Fruit fly (Drosophila melanogaster): Measurements from ENCODE around the gene CG13033.

Gene CG13033

dm6 chr3L:16581201-16581705 lies 35.8 kb upstream of the CG13033 start, which contains the start of gene Smn (continued):
- TF ChIP-seq CG3919 (GFP tag; optimal IDR thresholded peaks at IDR 0.05), result peak; percentile 61
- TF ChIP-seq fd59A (GFP tag; optimal IDR thresholded peaks at IDR 0.05), result peak; percentile 32
- TF ChIP-seq Sox14 (GFP tag; optimal IDR thresholded peaks at IDR 0.05), result peak; percentile 54
- peak; percentile 36 for TF ChIP-seq Blimp-1 (GFP tag; optimal IDR thresholded peaks at IDR 0.05)
- TF ChIP-seq Ets96B (tag; optimal IDR thresholded peaks at IDR 0.05), result peak; percentile 40
- peak; percentile 69 for TF ChIP-seq Met (GFP tag; optimal IDR thresholded peaks at IDR 0.05)
- TF ChIP-seq achi (GFP tag; optimal IDR thresholded peaks at IDR 0.05), result peak; percentile 57
- no peak for TF ChIP-seq CG11294 (GFP tag; IDR thresholded peaks at IDR 0.05)
- no peak for TF ChIP-seq CG1621 (tag; optimal IDR thresholded peaks at IDR 0.05)
- no peak for TF ChIP-seq svp (GFP tag)
- TF ChIP-seq pdm3 (GFP tag; optimal IDR thresholded peaks at IDR 0.05), result peak; percentile 72
- TF ChIP-seq CG15336 (GFP tag; IDR thresholded peaks at IDR 0.05), result no peak
- TF ChIP-seq Sox15 (GFP tag; optimal IDR thresholded peaks at IDR 0.05), result peak; percentile 33
- TF ChIP-seq dsx (GFP tag; optimal IDR thresholded peaks at IDR 0.05; ENCODE audit: poor library complexity, severe bottlenecking), result no peak
- peak; percentile 2 for TF ChIP-seq CG6808 (GFP tag; optimal IDR thresholded peaks at IDR 0.05)
- no peak; the same call in 1 of the 3 replicates for TF ChIP-seq CG8119 (GFP tag; IDR thresholded peaks at IDR 0.05)
- TF ChIP-seq CG7368 (GFP tag; optimal IDR thresholded peaks at IDR 0.05), result peak; percentile 51
- peak; percentile 38 for TF ChIP-seq Lpt (GFP tag; optimal IDR thresholded peaks at IDR 0.05)
- TF ChIP-seq Smox (GFP tag; optimal IDR thresholded peaks at IDR 0.05), result peak; percentile 60
- TF ChIP-seq spab (GFP tag; optimal IDR thresholded peaks at IDR 0.05), result no peak
- no peak for TF ChIP-seq CG4318 (GFP tag; optimal IDR thresholded peaks at IDR 0.05)
- TF ChIP-seq cyc (GFP tag; optimal IDR thresholded peaks at IDR 0.05), result peak; percentile 71
- no peak for TF ChIP-seq CG9139 (GFP tag; optimal IDR thresholded peaks at IDR 0.05)

dm6 chr3L:16580049-16580448 lies 34.6 kb upstream of the CG13033 start, which contains the start of gene nxf2:
TSS of gene nxf2 (minus strand) at chr3L:16580306.
- TF ChIP-seq CG10631 (GFP tag; optimal IDR thresholded peaks at IDR 0.05), result no peak
- TF ChIP-seq topi (GFP tag; optimal IDR thresholded peaks at IDR 0.05), result no peak
- no peak for TF ChIP-seq CG8119 (GFP tag; IDR thresholded peaks at IDR 0.05)
- TF ChIP-seq CG6163 (GFP tag; IDR thresholded peaks at IDR 0.05), result no peak

- TF ChIP-seq OdsH (GFP tag; optimal IDR thresholded peaks at IDR 0.05), result no peak
- TF ChIP-seq spab (GFP tag; optimal IDR thresholded peaks at IDR 0.05), result no peak
- TF ChIP-seq CG3032 (tag; optimal IDR thresholded peaks at IDR 0.05), result peak; percentile 29
- TF ChIP-seq dsx (GFP tag; optimal IDR thresholded peaks at IDR 0.05; ENCODE audit: poor library complexity, severe bottlenecking), result peak; percentile 7
- TF ChIP-seq lz (GFP tag; optimal IDR thresholded peaks at IDR 0.05), result peak; percentile 16
- no peak for TF ChIP-seq fd59A (GFP tag; optimal IDR thresholded peaks at IDR 0.05)
- TF ChIP-seq CG11762 (GFP tag; optimal IDR thresholded peaks at IDR 0.05; ENCODE audit: insufficient read depth), result no peak
- no peak for TF ChIP-seq CG11902 (GFP tag; optimal IDR thresholded peaks at IDR 0.05)
- TF ChIP-seq Gug (GFP tag; IDR thresholded peaks at IDR 0.05), result no peak
- no peak for TF ChIP-seq CG3919 (GFP tag; optimal IDR thresholded peaks at IDR 0.05)
- no peak for TF ChIP-seq Eip75B (GFP tag; optimal IDR thresholded peaks at IDR 0.05)
- peak; percentile 22 for TF ChIP-seq Sox14 (GFP tag; optimal IDR thresholded peaks at IDR 0.05)
- no peak for TF ChIP-seq CG9139 (GFP tag; optimal IDR thresholded peaks at IDR 0.05)
- no peak for TF ChIP-seq Sox102F (GFP tag; optimal IDR thresholded peaks at IDR 0.05)
- TF ChIP-seq CG32006 (GFP tag; optimal IDR thresholded peaks at IDR 0.05), result no peak
- TF ChIP-seq eg (GFP tag; IDR thresholded peaks at IDR 0.05), result no peak
- peak; percentile 20 for TF ChIP-seq esn (GFP tag; optimal IDR thresholded peaks at IDR 0.05)
- peak in 1 of 2 experiments; percentile 0 for TF ChIP-seq ss (GFP tag; optimal IDR thresholded peaks at IDR 0.05)
- TF ChIP-seq fd85E (GFP tag; optimal IDR thresholded peaks at IDR 0.05), result no peak
- TF ChIP-seq Eip78C (GFP tag), result peak; percentile 76
- TF ChIP-seq CG4318 (GFP tag; optimal IDR thresholded peaks at IDR 0.05), result no peak
Measured at dm6 chr3L:16574307-16574946, 29.0 kb upstream of the CG13033 start, which contains the start of gene mbf1. TSS of gene mbf1 (plus strand) at chr3L:16574436.

Data from whole organism, prepupa.